Worm (Caenorhabditis elegans) whole organism, L2 larva: ENCODE results near the gene tim-1.

Source experiments
- Y55F3AM.14 ChIP-seq: fragments of 200-800 bp; sonication (Bioruptor generic); optimal IDR thresholded peaks from 2 replicates; lab custom pipeline; 2018; ENCODE audit warnings: mild to moderate bottlenecking, missing genetic modification characterization, missing compliant biosample characterization
- aly-2 ChIP-seq: fragments of 150-350 bp; optimal IDR thresholded peaks from 2 replicates; lab custom pipeline; 2014; ENCODE audit warnings: missing biosample characterization, missing genetic modification characterization
- blmp-1 ChIP-seq: sonication (generic microtip); optimal IDR thresholded peaks from 2 replicates; lab custom pipeline; 2017; ENCODE audit warnings: missing genetic modification characterization, mild to moderate bottlenecking, missing compliant biosample characterization, antibody characterized with exemption, moderate library complexity; ENCODE audit not compliant: insufficient read depth
- ceh-82 ChIP-seq: fragments of 150-350 bp; optimal IDR thresholded peaks from 2 replicates; lab custom pipeline; 2014; ENCODE audit warnings: missing biosample characterization, missing genetic modification characterization
- elt-1 ChIP-seq: fragments of 150-350 bp; optimal IDR thresholded peaks from 2 replicates; lab custom pipeline; 2014; ENCODE audit warnings: missing biosample characterization, missing genetic modification characterization
- lsy-2 ChIP-seq, 2 experiments: fragments of 150-350 bp in 1 of 2; sonication (generic microtip) in 1 of 2; optimal IDR thresholded peaks; 2 replicates each; lab custom pipeline; 2014 to 2017; ENCODE audit warnings: missing biosample characterization in 2 of 2, missing genetic modification characterization in 2 of 2
- mdl-1 ChIP-seq, 2 experiments: fragments of 150-350 bp in 1 of 2; sonication (generic microtip) in 1 of 2; optimal IDR thresholded peaks; 2 replicates each; lab custom pipeline; 2017; ENCODE audit warnings: missing biosample characterization in 2 of 2, missing genetic modification characterization in 2 of 2
- skn-1 ChIP-seq: sonication (generic microtip); optimal IDR thresholded peaks from 2 replicates; lab custom pipeline; 2017; ENCODE audit warnings: missing biosample characterization, missing genetic modification characterization
- unc-39 ChIP-seq: fragments of 150-350 bp; optimal IDR thresholded peaks from 2 replicates; lab custom pipeline; 2014; ENCODE audit warnings: missing biosample characterization, missing genetic modification characterization
- unc-62 ChIP-seq: fragments of 150-350 bp; optimal IDR thresholded peaks from 2 replicates; lab custom pipeline; 2014; ENCODE audit warnings: missing biosample characterization, missing genetic modification reagents, missing genetic modification characterization

DNA sequence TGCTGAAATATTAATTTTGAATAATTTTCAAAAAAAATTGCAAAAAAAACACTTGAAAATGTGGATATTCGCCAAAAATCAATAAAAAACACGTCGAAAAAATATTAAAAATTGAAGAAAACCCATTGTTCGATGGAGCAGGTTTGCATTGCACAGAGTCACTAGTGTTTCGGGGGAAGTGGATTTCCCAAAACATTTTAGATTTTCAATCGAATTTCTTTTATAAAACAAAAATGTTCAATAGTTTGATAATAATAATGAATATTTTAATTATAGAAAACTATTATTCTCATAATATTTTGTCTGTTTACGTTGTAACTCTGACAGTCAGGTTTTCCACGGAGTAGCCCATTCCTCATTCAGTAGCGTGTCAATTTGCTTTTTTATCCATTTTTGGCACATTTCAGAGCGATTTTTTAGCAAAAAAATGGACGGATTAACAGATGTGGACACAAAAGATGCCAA is 31.3 kb downstream of the tim-1 start, which contains the start of the genes gex-4 and gphr-1:
- TF ChIP-seq unc-39 (tag; lab: Kevin White, UChicago) (no peak), ceh-82 (tag; lab: Kevin White, UChicago) (no peak), elt-1 (tag; lab: Kevin White, UChicago) (no peak), aly-2 (tag; lab: Kevin White, UChicago) (no peak), unc-62 (GFP tag; lab: Kevin White, UChicago) (no peak), mdl-1 (tag; optimal IDR thresholded peaks at IDR 0.05; lab: Kevin White, UChicago) (no peak), Y55F3AM.14 (GFP tag; lab: Kevin White, UChicago) (no peak), blmp-1 (no peak), lsy-2 (tag; optimal IDR thresholded peaks at IDR 0.05; lab: Kevin White, UChicago) (peak in 1 of 2 experiments; percentile 76), skn-1 (tag; lab: Kevin White, UChicago) (no peak)
